Worm (Caenorhabditis elegans) whole organism, early embryonic: ENCODE results near the gene C09B9.7.
"Not testable (repeated sequence)": the region's sequence is repeated elsewhere in the genome, so short reads cannot be mapped to it uniquely, and the experiment has no call there.

Experiments used
- B0310.2 ChIP-seq: sonication (generic microtip); optimal IDR thresholded peaks from 2 replicates; lab custom pipeline; 2016; ENCODE audit warnings: mild to moderate bottlenecking, missing genetic modification characterization, missing compliant biosample characterization
- F13C5.2 ChIP-seq: sonication (generic microtip); optimal IDR thresholded peaks from 2 replicates; lab custom pipeline; 2017; ENCODE audit warnings: mild to moderate bottlenecking, missing genetic modification characterization, inconsistent platforms, missing compliant biosample characterization
- aly-1 ChIP-seq: sonication (generic microtip); optimal IDR thresholded peaks from 2 replicates; lab custom pipeline; 2016; ENCODE audit warnings: missing genetic modification characterization, missing compliant biosample characterization
- ama-1 ChIP-seq: fragments of 150-350 bp; optimal IDR thresholded peaks from 2 replicates; lab custom pipeline; 2014
- ceh-13 ChIP-seq: fragments of 200-800 bp; sonication (Bioruptor generic); optimal IDR thresholded peaks from 2 replicates; lab custom pipeline; 2018; ENCODE audit warnings: mild to moderate bottlenecking, missing genetic modification characterization, missing compliant biosample characterization
- ets-7 ChIP-seq: sonication (generic microtip); optimal IDR thresholded peaks from 2 replicates; lab custom pipeline; 2016; ENCODE audit warnings: missing genotype, missing genetic modification characterization, missing compliant biosample characterization
- flt-1 ChIP-seq: fragments of 200-800 bp; sonication (Bioruptor generic); IDR thresholded peaks from 2 replicates; pipeline ENCODE4 v1.3.6; 2022; ENCODE audit warnings: missing genetic modification characterization, missing compliant biosample characterization
- hmbx-1 ChIP-seq: sonication (generic microtip); optimal IDR thresholded peaks from 2 replicates; lab custom pipeline; 2016; ENCODE audit warnings: mild to moderate bottlenecking, missing genetic modification characterization, missing compliant biosample characterization
- scrt-1 ChIP-seq: fragments of 200-800 bp; sonication (Bioruptor generic); IDR thresholded peaks from 2 replicates; pipeline ENCODE4 v1.3.6; 2022; ENCODE audit warnings: missing genetic modification characterization, missing compliant biosample characterization
- tbx-37 ChIP-seq: fragments of 200-800 bp; sonication (Bioruptor generic); conservative IDR thresholded peaks from 2 replicates; pipeline ENCODE4 v1.3.6; 2022; ENCODE audit warnings: missing genetic modification reagents, missing genetic modification characterization, missing compliant biosample characterization
- tra-4 ChIP-seq: sonication (generic microtip); optimal IDR thresholded peaks from 2 replicates; lab custom pipeline; 2017; ENCODE audit warnings: missing genetic modification characterization, missing compliant biosample characterization

DNA sequence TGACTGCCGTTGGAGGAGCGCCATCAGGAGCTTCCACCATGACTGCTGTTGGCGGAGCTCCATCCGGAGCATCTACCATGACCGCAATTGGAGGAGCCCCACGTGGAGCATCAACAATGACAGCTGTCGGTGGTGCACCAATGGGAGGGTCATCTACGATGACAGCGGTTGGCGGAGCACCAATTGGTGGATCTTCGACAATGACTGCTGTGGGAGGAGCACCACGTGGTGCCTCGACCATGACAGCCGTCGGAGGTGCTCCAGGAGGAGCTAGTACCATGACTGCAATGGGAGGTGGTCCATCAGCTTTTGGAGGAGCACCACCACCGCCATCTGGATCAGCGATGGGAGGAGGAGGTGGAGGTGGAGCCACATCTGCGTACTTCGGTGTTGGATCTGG lies 43.8 kb downstream of the C09B9.7 start, which contains the start of gene T28H11.7:
- TF ChIP-seq scrt-1 (GFP tag; lab: Robert Waterston, UW); ets-7 (tag; lab: Kevin White, UChicago); ama-1 (lab: Kevin White, UChicago); aly-1 (tag; lab: Kevin White, UChicago); flt-1 (GFP tag; lab: Robert Waterston, UW); tra-4; F13C5.2 (tag; lab: Kevin White, UChicago); tbx-37; hmbx-1 (tag; lab: Kevin White, UChicago); B0310.2 (tag; lab: Kevin White, UChicago); ceh-13 (GFP tag; lab: Kevin White, UChicago): not testable (repeated sequence)
